Fruit fly (Drosophila melanogaster): ENCODE results near the gene swm.

swm gene

DNA sequence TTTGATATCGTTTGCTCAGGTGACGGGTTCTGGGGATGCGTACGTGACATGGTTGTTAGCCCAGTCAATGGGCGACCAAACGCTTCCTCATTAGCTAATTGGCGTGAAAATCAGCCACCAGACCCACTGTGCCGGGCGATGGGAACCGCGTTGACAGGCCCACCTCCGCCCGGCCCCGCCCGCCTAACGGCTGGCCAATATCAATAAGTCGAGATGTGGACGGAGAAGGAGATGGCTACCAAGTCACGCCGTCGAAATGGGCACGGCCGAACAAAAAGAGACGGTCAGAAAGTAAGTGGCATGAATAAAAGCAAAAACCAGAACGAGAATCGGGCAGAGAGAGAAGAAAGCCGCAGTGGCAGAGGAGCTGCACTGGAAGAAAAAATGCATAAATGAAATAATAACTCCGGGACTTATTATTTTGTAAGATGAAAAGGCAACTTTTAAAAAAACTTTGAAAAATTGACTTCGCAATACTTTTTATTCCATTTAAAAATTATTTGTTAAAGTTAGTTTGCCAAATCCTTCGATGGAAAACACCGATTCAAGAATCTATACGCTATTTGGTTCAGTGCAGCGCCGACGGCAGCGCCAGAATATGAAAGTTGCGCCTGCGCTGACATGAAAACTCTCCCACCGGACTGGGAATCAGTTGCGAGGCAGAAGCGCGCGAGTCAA is 44.9 kb downstream of the swm start, which contains the start of gene CG13082 (continued):
- TF ChIP-seq Meics (GFP tag; optimal IDR thresholded peaks at IDR 0.05) (no peak), BEAF-32 (GFP tag; optimal IDR thresholded peaks at IDR 0.05) (no peak), CG7556 (GFP tag; optimal IDR thresholded peaks at IDR 0.05) (peak; percentile 45), MESR4 (GFP tag; optimal IDR thresholded peaks at IDR 0.05) (no peak), Bgb (GFP tag; IDR thresholded peaks at IDR 0.05; ENCODE audit: partially characterized antibody) (no peak), maf-S (GFP tag; optimal IDR thresholded peaks at IDR 0.05) (no peak), CG10431 (GFP tag; optimal IDR thresholded peaks at IDR 0.05) (peak; percentile 70), CG4707 (GFP tag; optimal IDR thresholded peaks at IDR 0.05) (peak; percentile 2), cato (GFP tag; optimal IDR thresholded peaks at IDR 0.05; ENCODE audit: borderline replicate concordance) (no peak), CG12769 (tag; optimal IDR thresholded peaks at IDR 0.05) (no peak), nom (GFP tag; optimal IDR thresholded peaks at IDR 0.05) (peak; percentile 53), Hmr (GFP tag; optimal IDR thresholded peaks at IDR 0.05) (no peak), CoRest (tag; optimal IDR thresholded peaks at IDR 0.05) (peak; percentile 61), Hand (GFP tag; optimal IDR thresholded peaks at IDR 0.05) (no peak), CG13123 (GFP tag; optimal IDR thresholded peaks at IDR 0.05) (no peak), CG8388 (GFP tag; optimal IDR thresholded peaks at IDR 0.05) (peak; percentile 69), CG14965 (GFP tag; optimal IDR thresholded peaks at IDR 0.05; ENCODE audit: borderline replicate concordance) (no peak), CG6765 (GFP tag; optimal IDR thresholded peaks at IDR 0.05) (no peak), ash1 (GFP tag; optimal IDR thresholded peaks at IDR 0.05) (no peak), CG4617 (GFP tag; optimal IDR thresholded peaks at IDR 0.05; ENCODE audit: borderline replicate concordance) (no peak), seq (GFP tag; IDR thresholded peaks at IDR 0.05) (no peak), Dref (GFP tag; IDR thresholded peaks at IDR 0.05) (no peak), slou (GFP tag; optimal IDR thresholded peaks at IDR 0.05) (no peak), CG12071 (GFP tag; optimal IDR thresholded peaks at IDR 0.05) (no peak), CG3847 (GFP tag; IDR thresholded peaks at IDR 0.05) (no peak), CG14050 (GFP tag; IDR thresholded peaks at IDR 0.05) (no peak), br (optimal IDR thresholded peaks at IDR 0.05) (no peak), eve (GFP tag; optimal IDR thresholded peaks at IDR 0.05) (no peak), kni (GFP tag; optimal IDR thresholded peaks at IDR 0.05) (peak; percentile 73), croc (GFP tag; conservative IDR thresholded peaks at IDR 0.05) (peak; percentile 50), bsh (GFP tag; optimal IDR thresholded peaks at IDR 0.05) (peak; percentile 77 to 90), CG17359 (tag; optimal IDR thresholded peaks at IDR 0.05) (peak; percentile 11), Oli (tag; optimal IDR thresholded peaks at IDR 0.05) (peak; percentile 50), CG4730 (GFP tag; IDR thresholded peaks at IDR 0.05) (no peak), vfl (GFP tag; optimal IDR thresholded peaks at IDR 0.05) (no peak), CG7987 (GFP tag; optimal IDR thresholded peaks at IDR 0.05) (no peak), Dad (GFP tag; optimal IDR thresholded peaks at IDR 0.05) (no peak), CG43689 (GFP tag; IDR thresholded peaks at IDR 0.05) (no peak), CG15601 (tag; optimal IDR thresholded peaks at IDR 0.05) (peak; percentile 77), cas (GFP tag; IDR thresholded peaks at IDR 0.05) (no peak), CG15011 (GFP tag; optimal IDR thresholded peaks at IDR 0.05) (no peak), CG7839 (tag; optimal IDR thresholded peaks at IDR 0.05) (peak; percentile 59), Opbp (GFP tag; IDR thresholded peaks at IDR 0.05; ENCODE audit: partially characterized antibody) (no peak), Taf1 (GFP tag; IDR thresholded peaks at IDR 0.05) (no peak), ac (GFP tag; optimal IDR thresholded peaks at IDR 0.05) (no peak), Abd-B (GFP tag; optimal IDR thresholded peaks at IDR 0.05) (peak; percentile 8), CG2678 (tag; optimal IDR thresholded peaks at IDR 0.05) (peak; percentile 66), luna (GFP tag; optimal IDR thresholded peaks at IDR 0.05) (no peak), B-H1 (GFP tag; IDR thresholded peaks at IDR 0.05) (no peak; the same call in 2 of the 3 replicates)

Data from whole organism, embryonic.